Worm (Caenorhabditis elegans): ENCODE results near the gene pam-1.

DNA sequence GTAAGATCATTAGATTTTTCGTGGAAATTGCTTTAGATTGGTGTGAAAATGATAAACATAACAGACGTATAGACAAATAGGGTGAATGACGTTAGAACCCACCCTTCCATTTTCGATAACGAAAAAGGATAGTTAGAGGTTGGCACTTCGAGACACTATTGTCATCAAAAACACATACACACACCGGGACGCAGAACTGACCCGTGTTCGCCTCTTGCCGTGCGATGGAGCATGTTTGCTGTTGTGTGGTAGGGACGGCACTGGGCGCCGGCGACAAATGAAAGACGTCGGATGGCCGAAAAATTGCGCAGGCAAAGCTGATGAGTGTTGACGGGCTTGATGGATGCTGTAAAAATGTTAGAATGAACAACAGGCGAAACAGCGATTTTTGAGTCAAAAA is 768 bp downstream of the pam-1 start:
- TF ChIP-seq lin-13 (GFP tag; optimal IDR thresholded peaks at IDR 0.05), result no peak
- TF ChIP-seq nhr-76 (tag; optimal IDR thresholded peaks at IDR 0.05), result no peak
- TF ChIP-seq nhr-11 (tag; optimal IDR thresholded peaks at IDR 0.05), result no peak
- TF ChIP-seq aly-2 (tag; optimal IDR thresholded peaks at IDR 0.05), result no peak
- no peak for TF ChIP-seq nhr-77 (tag; optimal IDR thresholded peaks at IDR 0.05)
- TF ChIP-seq unc-62 (GFP tag; optimal IDR thresholded peaks at IDR 0.05), result no peak
- TF ChIP-seq snpc-4 (tag; optimal IDR thresholded peaks at IDR 0.05), result no peak

All from whole organism, L1 larva.